Fruit fly (Drosophila melanogaster): ENCODE data around the gene CG7484.

DNA sequence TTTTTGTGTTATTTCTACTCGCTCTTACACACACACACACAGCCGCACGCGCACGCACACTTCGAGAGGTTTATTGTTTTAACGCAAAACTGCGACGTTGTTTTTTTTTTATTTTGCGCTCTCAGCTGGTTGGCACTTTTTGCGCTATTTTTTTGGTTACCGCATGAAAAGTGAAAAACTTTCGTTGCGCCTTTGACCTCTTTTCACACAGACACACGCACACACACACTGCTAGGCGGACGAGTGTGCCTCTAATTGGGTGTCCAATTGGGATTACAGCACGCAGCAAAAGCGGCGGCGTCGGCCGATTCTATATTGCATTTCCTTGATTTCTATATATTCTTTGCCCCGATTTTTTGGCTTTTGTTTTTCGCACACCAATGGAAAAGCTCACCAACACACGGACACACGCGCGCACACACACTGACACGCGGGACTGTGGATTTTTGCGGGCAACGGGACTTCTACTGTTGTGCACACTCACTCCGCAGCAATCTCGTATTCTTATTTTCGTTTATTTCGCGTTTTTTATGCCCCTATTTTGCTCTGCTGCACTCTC lies 14.0 kb downstream of the CG7484 start:
- TF ChIP-seq psq (optimal IDR thresholded peaks at IDR 0.05) (no peak), h (optimal IDR thresholded peaks at IDR 0.05) (no peak), ttk (optimal IDR thresholded peaks at IDR 0.05) (no peak), Sin3A (optimal IDR thresholded peaks at IDR 0.05) (no peak), Myc (optimal IDR thresholded peaks at IDR 0.05) (no peak)

Data from Kc167 (cell line).